Worm (Caenorhabditis elegans) whole organism, L4/young adult: ENCODE measurements around the gene C15F1.8.

Experiments
- W03F9.2 ChIP-seq: fragments of 150-350 bp; optimal IDR thresholded peaks from 2 replicates; lab custom pipeline; 2014; ENCODE audit warnings: missing biosample characterization, missing genetic modification characterization
- dao-5 ChIP-seq: sonication (generic microtip); optimal IDR thresholded peaks from 2 replicates; lab custom pipeline; 2016; ENCODE audit warnings: missing genotype, missing genetic modification characterization, moderate library complexity, missing compliant biosample characterization
- him-1 ChIP-seq: sonication (generic microtip); optimal IDR thresholded peaks from 2 replicates; lab custom pipeline; 2016; ENCODE audit warnings: missing genotype, missing genetic modification reagents, missing genetic modification characterization, missing compliant biosample characterization

ce11 chrII:6951250-6951806 lies 26.3 kb downstream of the C15F1.8 start, which contains the start of the genes malt-1 and ceh-38:
- TF ChIP-seq him-1 (tag; lab: Kevin White, UChicago) (peak; percentile 95), dao-5 (tag; lab: Kevin White, UChicago) (peak; percentile 10), W03F9.2 (peak; percentile 89)
